Worm (Caenorhabditis elegans) whole organism, L1 larva: ENCODE results near the gene F09B12.7.

ENCODE experiments used
- C16A3.4 ChIP-seq: fragments of 150-350 bp; optimal IDR thresholded peaks from 2 replicates; lab custom pipeline; 2014; ENCODE audit warnings: missing biosample characterization, missing genetic modification characterization
- aly-2 ChIP-seq: fragments of 150-350 bp; optimal IDR thresholded peaks from 2 replicates; lab custom pipeline; 2014; ENCODE audit warnings: missing biosample characterization, missing genetic modification characterization
- ceh-82 ChIP-seq, 3 experiments: fragments of 150-350 bp in 1 of 3; sonication (generic microtip) in 2 of 3; optimal IDR thresholded peaks; 2 replicates each; lab custom pipeline; 2014 to 2017; ENCODE audit warnings: missing biosample characterization in 3 of 3, missing genetic modification characterization in 3 of 3
- ceh-88 ChIP-seq: fragments of 200-800 bp; sonication (Bioruptor generic); IDR thresholded peaks from 2 replicates; pipeline ENCODE4 v1.3.6; 2022; ENCODE audit warnings: missing genetic modification characterization, missing compliant biosample characterization
- dpl-1 ChIP-seq, 3 experiments: fragments of 150-350 bp in 2 of 3; sonication (generic microtip) in 1 of 3; optimal IDR thresholded peaks; 2 replicates each; lab custom pipeline; 2014 to 2017; ENCODE audit warnings: missing biosample characterization in 3 of 3, missing genetic modification characterization in 3 of 3, missing genetic modification reagents in 3 of 3
- dsc-1 ChIP-seq: sonication (generic microtip); optimal IDR thresholded peaks from 2 replicates; lab custom pipeline; 2016; ENCODE audit warnings: mild to moderate bottlenecking, missing genetic modification characterization, missing compliant biosample characterization
- efl-1 ChIP-seq, 4 experiments: fragments of 150-350 bp; optimal IDR thresholded peaks in 3 of 4; peaks in 1 of 4; 1 replicate in 1 of 4; 2 replicates in 3 of 4; lab custom pipeline; 2014; ENCODE audit warnings: missing biosample characterization in 2 of 4, missing genetic modification characterization in 2 of 4, missing genetic modification reagents in 2 of 4
- efl-3 ChIP-seq: fragments of 200-800 bp; sonication (Bioruptor generic); optimal IDR thresholded peaks from 2 replicates; lab custom pipeline; 2018; ENCODE audit warnings: mild to moderate bottlenecking, missing genetic modification characterization, missing compliant biosample characterization
- egl-27 ChIP-seq, 2 experiments: fragments of 150-350 bp in 1 of 2; sonication (generic microtip); optimal IDR thresholded peaks; 3 replicates each; lab custom pipeline; 2017 to 2018; ENCODE audit warnings: missing biosample characterization in 2 of 2, missing genetic modification characterization in 2 of 2, missing genetic modification reagents in 2 of 2
- elt-2 ChIP-seq: sonication (generic microtip); optimal IDR thresholded peaks from 2 replicates; lab custom pipeline; 2016; ENCODE audit warnings: missing genetic modification characterization, mild to moderate bottlenecking, inconsistent platforms, missing compliant biosample characterization, missing genetic modification reagents
- elt-3 ChIP-seq, 6 experiments: fragments of 150-350 bp in 1 of 6; sonication (generic microtip); optimal IDR thresholded peaks; 2 replicates each; lab custom pipeline; 2017 to 2018; ENCODE audit warnings: missing biosample characterization in 6 of 6, missing genetic modification characterization in 6 of 6, inconsistent platforms in 1 of 6
- fkh-4 ChIP-seq: sonication (generic microtip); optimal IDR thresholded peaks from 2 replicates; lab custom pipeline; 2016; ENCODE audit warnings: missing compliant biosample characterization, missing genetic modification characterization, borderline replicate concordance
- fkh-8 ChIP-seq: sonication (generic microtip); optimal IDR thresholded peaks from 2 replicates; lab custom pipeline; 2016; ENCODE audit warnings: mild to moderate bottlenecking, missing genetic modification characterization, missing compliant biosample characterization
- hpl-2 ChIP-seq: fragments of 150-350 bp; optimal IDR thresholded peaks from 2 replicates; lab custom pipeline; 2014; ENCODE audit warnings: missing biosample characterization, missing genetic modification reagents, missing genetic modification characterization
- lin-13 ChIP-seq: fragments of 150-350 bp; optimal IDR thresholded peaks from 2 replicates; lab custom pipeline; 2014; ENCODE audit warnings: missing biosample characterization, missing genetic modification reagents, missing genetic modification characterization
- lin-14 ChIP-seq: fragments of 200-800 bp; sonication (Bioruptor generic); optimal IDR thresholded peaks from 2 replicates; lab custom pipeline; 2018; ENCODE audit warnings: mild to moderate bottlenecking, missing genetic modification characterization, moderate library complexity, missing compliant biosample characterization
- lin-35 ChIP-seq, 2 experiments: fragments of 150-350 bp; optimal IDR thresholded peaks; 2 replicates each; lab custom pipeline; 2014; ENCODE audit warnings: missing biosample characterization in 2 of 2, missing genetic modification characterization in 2 of 2, missing genetic modification reagents in 2 of 2
- mep-1 ChIP-seq: fragments of 150-350 bp; optimal IDR thresholded peaks from 2 replicates; lab custom pipeline; 2014; ENCODE audit warnings: missing biosample characterization, missing genetic modification characterization
- nhr-11 ChIP-seq: fragments of 150-350 bp; optimal IDR thresholded peaks from 2 replicates; lab custom pipeline; 2014; ENCODE audit warnings: missing biosample characterization, missing genetic modification characterization
- nhr-12 ChIP-seq: sonication (generic microtip); optimal IDR thresholded peaks from 2 replicates; lab custom pipeline; 2017; ENCODE audit warnings: missing biosample characterization, missing genetic modification characterization
- nhr-20 ChIP-seq: sonication (generic microtip); optimal IDR thresholded peaks from 2 replicates; lab custom pipeline; 2016; ENCODE audit warnings: mild to moderate bottlenecking, missing genetic modification characterization, missing compliant biosample characterization
- nhr-71 ChIP-seq: sonication (generic microtip); optimal IDR thresholded peaks from 2 replicates; lab custom pipeline; 2016; ENCODE audit warnings: mild to moderate bottlenecking, missing genetic modification characterization, moderate library complexity, missing compliant biosample characterization
- nhr-76 ChIP-seq: sonication (generic microtip); optimal IDR thresholded peaks from 2 replicates; lab custom pipeline; 2017; ENCODE audit warnings: missing biosample characterization, missing genetic modification characterization
- nhr-85 ChIP-seq: sonication (generic microtip); peaks from one replicate; lab custom pipeline; 2016; ENCODE audit warnings: missing genetic modification characterization, inconsistent platforms, missing compliant biosample characterization
- nhr-90 ChIP-seq: sonication (generic microtip); optimal IDR thresholded peaks from 2 replicates; lab custom pipeline; 2016; ENCODE audit warnings: mild to moderate bottlenecking, missing genetic modification characterization, missing compliant biosample characterization; ENCODE audit not compliant: poor library complexity
- pag-3 ChIP-seq: sonication (generic microtip); optimal IDR thresholded peaks from 2 replicates; lab custom pipeline; 2017; ENCODE audit warnings: missing genetic modification characterization, mild to moderate bottlenecking, missing compliant biosample characterization, antibody characterized with exemption, borderline replicate concordance; ENCODE audit not compliant: insufficient read depth
- pax-3 ChIP-seq: fragments of 200-800 bp; sonication (Bioruptor generic); optimal IDR thresholded peaks from 2 replicates; lab custom pipeline; 2018; ENCODE audit warnings: mild to moderate bottlenecking, missing genetic modification characterization, moderate library complexity, missing compliant biosample characterization
- rnt-1 ChIP-seq: sonication (generic microtip); optimal IDR thresholded peaks from 2 replicates; lab custom pipeline; 2016; ENCODE audit warnings: mild to moderate bottlenecking, missing genetic modification characterization, moderate library complexity, missing compliant biosample characterization
- snpc-4 ChIP-seq: fragments of 150-350 bp; optimal IDR thresholded peaks from 2 replicates; lab custom pipeline; 2014; ENCODE audit warnings: missing biosample characterization, missing genetic modification characterization
- sup-37 ChIP-seq: fragments of 200-800 bp; sonication (Bioruptor generic); optimal IDR thresholded peaks from 2 replicates; lab custom pipeline; 2018; ENCODE audit warnings: mild to moderate bottlenecking, missing genetic modification characterization, missing compliant biosample characterization
- tlp-1 ChIP-seq: fragments of 150-350 bp; optimal IDR thresholded peaks from 2 replicates; lab custom pipeline; 2014; ENCODE audit warnings: missing biosample characterization, missing genetic modification characterization
- unc-130 ChIP-seq: fragments of 150-350 bp; optimal IDR thresholded peaks from 2 replicates; lab custom pipeline; 2017; ENCODE audit warnings: missing biosample characterization, missing genetic modification characterization, inconsistent platforms
- unc-30 ChIP-seq: sonication (generic microtip); optimal IDR thresholded peaks from 2 replicates; lab custom pipeline; 2017; ENCODE audit warnings: missing biosample characterization, missing genetic modification characterization
- unc-62 ChIP-seq: fragments of 150-350 bp; optimal IDR thresholded peaks from 2 replicates; lab custom pipeline; 2014; ENCODE audit warnings: missing biosample characterization, missing genetic modification reagents, missing genetic modification characterization
- unc-98 ChIP-seq: fragments of 200-800 bp; sonication (Bioruptor generic); IDR thresholded peaks from 2 replicates; pipeline ENCODE4 v1.3.6; 2022; ENCODE audit warnings: missing genetic modification characterization, missing compliant biosample characterization
- ztf-11 ChIP-seq, 2 experiments: sonication (generic microtip); optimal IDR thresholded peaks; 2 replicates each; lab custom pipeline; 2016 to 2017; ENCODE audit warnings: missing genetic modification characterization in 2 of 2, missing biosample characterization in 1 of 2, missing compliant biosample characterization in 1 of 2

F09B12.7 gene

ce11 chrX:15076042-15076565 is 18.8 kb downstream of the F09B12.7 start, which contains the start of the genes H40L08.3 and H40L08.9:
Gene H40L08.3 (minus strand): TSS chrX:15076092.
Gene H40L08.9 (minus strand): TSS chrX:15076480.
- TF ChIP-seq unc-130 = no peak
- TF ChIP-seq rnt-1 = peak; percentile 3
- TF ChIP-seq pag-3 (tag; lab: Kevin White, UChicago) = no peak
- no peak for TF ChIP-seq dpl-1 (GFP tag; optimal IDR thresholded peaks at IDR 0.05; lab: Kevin White, UChicago)
- no peak for TF ChIP-seq fkh-4 (tag; lab: Kevin White, UChicago)
- TF ChIP-seq nhr-85 (tag; lab: Kevin White, UChicago) = peak; percentile 72
- no peak for TF ChIP-seq ceh-88 (GFP tag; lab: Robert Waterston, UW)
- no peak for TF ChIP-seq lin-35 (GFP tag; optimal IDR thresholded peaks at IDR 0.05; lab: Kevin White, UChicago)
- TF ChIP-seq tlp-1 (tag; lab: Kevin White, UChicago) = no peak
- TF ChIP-seq ceh-82 (tag; optimal IDR thresholded peaks at IDR 0.05; lab: Kevin White, UChicago) = no peak
- no peak for TF ChIP-seq egl-27 (tag; optimal IDR thresholded peaks at IDR 0.05; lab: Kevin White, UChicago)
- TF ChIP-seq nhr-11 (tag; lab: Kevin White, UChicago) = no peak
- TF ChIP-seq mep-1 (tag; lab: Kevin White, UChicago) = no peak
- TF ChIP-seq ztf-11 (tag; optimal IDR thresholded peaks at IDR 0.05; lab: Kevin White, UChicago) = no peak
- TF ChIP-seq nhr-12 = no peak
- no peak for TF ChIP-seq hpl-2 (GFP tag; lab: Kevin White, UChicago)
- no peak for TF ChIP-seq unc-62 (GFP tag; lab: Kevin White, UChicago)
- TF ChIP-seq unc-30 = no peak
- no peak for TF ChIP-seq nhr-76
- TF ChIP-seq lin-14 (GFP tag; lab: Kevin White, UChicago) = peak; percentile 21
- no peak for TF ChIP-seq lin-13 (GFP tag; lab: Kevin White, UChicago)
- no peak for TF ChIP-seq dsc-1 (tag; lab: Kevin White, UChicago)
- peak; percentile 4 for TF ChIP-seq nhr-71 (tag; lab: Kevin White, UChicago)
- TF ChIP-seq C16A3.4 = no peak
- TF ChIP-seq elt-2 = no peak
- no peak for TF ChIP-seq aly-2
- TF ChIP-seq fkh-8 (tag; lab: Kevin White, UChicago) = no peak
- no peak for TF ChIP-seq pax-3 (tag; lab: Kevin White, UChicago)
- peak in 2 of 6 experiments; percentile 31 to 35 for TF ChIP-seq elt-3 (tag; optimal IDR thresholded peaks at IDR 0.05; lab: Kevin White, UChicago)
- no peak for TF ChIP-seq unc-98 (GFP tag; lab: Robert Waterston, UW)
- TF ChIP-seq nhr-20 (tag; lab: Kevin White, UChicago) = peak; percentile 47
- TF ChIP-seq efl-3 (GFP tag; lab: Kevin White, UChicago) = no peak

ce11 chrX:15075170-15075569 is 19.7 kb downstream of the F09B12.7 start:
- TF ChIP-seq ztf-11 (tag; optimal IDR thresholded peaks at IDR 0.05; lab: Kevin White, UChicago) (no peak), efl-1 (optimal IDR thresholded peaks at IDR 0.05; lab: Kevin White, UChicago) (no peak), efl-1 (GFP tag; optimal IDR thresholded peaks at IDR 0.05 in 1 of 2; lab: Kevin White, UChicago) (peak in 1 of 2 experiments; percentile 53), nhr-90 (tag; lab: Kevin White, UChicago) (no peak), sup-37 (GFP tag; lab: Kevin White, UChicago) (no peak), nhr-85 (tag; lab: Kevin White, UChicago) (peak; percentile 9), fkh-4 (tag; lab: Kevin White, UChicago) (no peak), snpc-4 (peak; percentile 11)

ce11 chrX:15073479-15073878 is 21.4 kb downstream of the F09B12.7 start:
- TF ChIP-seq unc-98 (GFP tag; lab: Robert Waterston, UW) (no peak), snpc-4 (peak; percentile 34)
- TF ChIP-seq, all 84 proteins: peak for 1
